Worm (Caenorhabditis elegans) whole organism, early embryonic: ENCODE results near the gene srab-12.

ENCODE experiments used
- F13C5.2 ChIP-seq: sonication (generic microtip); optimal IDR thresholded peaks from 2 replicates; lab custom pipeline; 2017; ENCODE audit warnings: mild to moderate bottlenecking, missing genetic modification characterization, inconsistent platforms, missing compliant biosample characterization
- ama-1 ChIP-seq: fragments of 150-350 bp; optimal IDR thresholded peaks from 2 replicates; lab custom pipeline; 2014
- ceh-36 ChIP-seq: sonication (generic microtip); optimal IDR thresholded peaks from 2 replicates; lab custom pipeline; 2016; ENCODE audit warnings: missing genetic modification characterization, inconsistent platforms, missing compliant biosample characterization
- flt-1 ChIP-seq: fragments of 200-800 bp; sonication (Bioruptor generic); IDR thresholded peaks from 2 replicates; pipeline ENCODE4 v1.3.6; 2022; ENCODE audit warnings: missing genetic modification characterization, missing compliant biosample characterization
- hnd-1 ChIP-seq: sonication (generic microtip); optimal IDR thresholded peaks from 2 replicates; lab custom pipeline; 2016; ENCODE audit warnings: missing genetic modification characterization, missing compliant biosample characterization
- scrt-1 ChIP-seq: fragments of 200-800 bp; sonication (Bioruptor generic); IDR thresholded peaks from 2 replicates; pipeline ENCODE4 v1.3.6; 2022; ENCODE audit warnings: missing genetic modification characterization, missing compliant biosample characterization
- tra-4 ChIP-seq: sonication (generic microtip); optimal IDR thresholded peaks from 2 replicates; lab custom pipeline; 2017; ENCODE audit warnings: missing genetic modification characterization, missing compliant biosample characterization

- TF ChIP-seq F13C5.2 (tag; lab: Kevin White, UChicago) (no peak), flt-1 (GFP tag; lab: Robert Waterston, UW) (no peak), ama-1 (lab: Kevin White, UChicago) (no peak), tra-4 (tag; lab: Kevin White, UChicago) (no peak), hnd-1 (tag; lab: Kevin White, UChicago) (no peak), ceh-36 (tag; lab: Kevin White, UChicago) (no peak), scrt-1 (GFP tag; lab: Robert Waterston, UW) (no peak)
These were observed 3.2 kb downstream of the srab-12 start for ce11 chrV:17780285-17780684.
